Worm (Caenorhabditis elegans) whole organism, dauer: Measurements from ENCODE around the gene F20E11.18.
"Not testable (repeated sequence)": the region's sequence is repeated elsewhere in the genome, so short reads cannot be mapped to it uniquely, and the experiment has no call there.

Experiments
- unc-62 ChIP-seq: sonication (generic microtip); optimal IDR thresholded peaks from 2 replicates; lab custom pipeline; 2017; ENCODE audit warnings: missing biosample characterization, missing genetic modification reagents, missing genetic modification characterization

The F20E11.18 gene

DNA sequence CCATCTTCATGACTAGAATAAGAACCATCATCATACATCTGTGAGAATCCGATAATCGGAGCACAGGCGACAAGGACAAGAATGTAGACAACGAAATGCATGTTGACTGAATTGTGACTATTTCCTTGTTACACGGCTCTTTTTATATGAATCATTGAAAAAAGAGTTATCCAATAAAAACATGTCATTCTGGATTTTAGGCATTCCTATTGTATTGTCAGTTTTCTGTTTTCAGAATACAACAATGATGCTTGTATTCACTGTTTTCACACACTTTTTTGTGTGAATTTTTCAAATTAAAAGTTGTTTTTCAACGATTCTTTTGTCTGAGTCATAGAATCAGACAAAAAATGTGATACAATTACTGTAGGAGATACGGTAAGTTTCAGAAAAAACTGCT, at the start of gene F20E11.18:
Gene F20E11.18, minus strand, starts transcription at position 101 of the 400 bp plus-strand sequence.
- no peak for TF ChIP-seq unc-62 (GFP tag; lab: Kevin White, UChicago)

ce11 chrV:17486034-17486433, 49.6 kb upstream of the F20E11.18 start, which contains the start of gene scl-24:
TSS of gene scl-24 (plus strand) at chrV:17486334.
- no peak for TF ChIP-seq unc-62 (GFP tag; lab: Kevin White, UChicago)

DNA sequence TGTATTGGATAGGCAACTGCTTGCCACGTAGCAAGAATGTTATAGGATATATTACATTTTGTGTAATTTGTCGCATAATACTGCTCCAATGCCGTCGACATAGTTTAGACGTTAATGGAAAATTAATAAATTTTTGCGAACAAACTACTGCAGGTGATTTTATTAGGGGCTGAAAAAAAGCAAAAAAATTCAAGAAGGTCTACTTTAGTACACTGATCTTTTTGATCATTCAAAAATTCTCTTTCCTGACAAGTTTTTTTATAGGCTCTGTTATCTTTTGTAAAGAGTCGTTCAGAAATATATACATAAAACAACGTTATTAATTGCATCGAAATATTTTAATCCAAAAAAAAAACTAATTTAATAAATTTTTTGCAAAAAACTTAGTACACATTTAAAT, 48.7 kb upstream of the F20E11.18 start, which contains the start of gene srh-111:
Gene srh-111, minus strand, starts transcription at position 101 of the 400 bp plus-strand sequence.
- TF ChIP-seq unc-62 (GFP tag; lab: Kevin White, UChicago): no peak

DNA sequence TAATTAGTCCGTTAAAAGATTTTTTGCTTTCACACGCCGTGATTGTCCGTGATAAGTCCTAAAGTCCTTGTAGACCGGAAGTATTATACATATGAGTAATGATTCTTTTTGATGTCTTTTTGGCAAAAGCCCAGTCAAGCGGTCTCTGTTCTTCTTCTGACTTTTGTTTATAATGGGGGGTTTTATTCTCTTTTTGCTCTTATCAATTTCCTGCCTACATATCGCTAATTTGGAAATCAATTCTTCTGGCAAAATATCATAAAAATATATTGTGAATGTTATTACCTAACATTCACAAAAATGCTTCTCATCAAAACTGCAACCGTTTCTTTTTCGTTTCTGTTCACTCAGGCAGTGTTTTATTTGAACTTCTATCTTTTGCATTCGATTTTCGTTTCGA, 40.1 kb upstream of the F20E11.18 start, which contains the start of gene srbc-61:
Gene srbc-61, plus strand, starts transcription at position 301 of the 400 bp plus-strand sequence.
- no peak for TF ChIP-seq unc-62 (GFP tag; lab: Kevin White, UChicago)

DNA sequence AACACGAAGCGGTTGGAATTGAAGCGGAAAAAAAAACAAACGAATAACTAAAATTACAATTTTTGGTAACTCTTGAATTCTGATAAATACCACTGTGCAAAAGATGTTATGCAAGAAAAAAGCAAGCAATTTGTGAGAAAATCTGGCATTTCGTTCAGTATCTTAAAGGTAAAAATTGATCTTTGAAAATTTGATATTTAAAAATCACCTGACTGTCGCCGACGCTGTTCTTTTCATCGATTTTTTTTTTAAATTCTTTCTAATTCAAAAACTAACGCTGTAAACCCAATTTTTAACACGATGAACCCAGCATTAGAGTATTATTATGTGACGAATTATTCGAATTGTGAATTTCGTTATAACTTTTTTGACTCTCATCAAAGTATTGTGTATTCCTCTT, 37.3 kb upstream of the F20E11.18 start, which contains the start of gene srh-123:
Gene srh-123, plus strand, starts transcription at position 301 of the 400 bp plus-strand sequence.
- TF ChIP-seq unc-62 (GFP tag; lab: Kevin White, UChicago): no peak

DNA sequence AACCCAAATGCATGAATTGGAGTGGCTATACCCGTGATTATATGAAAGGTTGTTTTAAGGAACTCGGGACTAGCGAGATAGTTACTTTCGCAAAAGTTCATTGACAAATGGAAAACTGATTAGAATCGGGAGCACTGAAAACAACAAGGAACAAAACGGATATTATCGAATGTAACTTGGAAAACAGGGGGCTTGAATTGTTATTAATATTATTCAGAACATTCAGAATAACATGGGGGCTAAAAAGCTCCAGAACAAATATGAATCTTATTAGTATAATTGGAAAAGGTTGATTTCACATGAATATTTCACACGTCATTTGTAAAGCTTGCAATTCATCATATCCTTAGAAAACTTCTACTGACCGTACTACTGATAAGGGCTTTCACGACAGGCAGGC, 35.2 kb upstream of the F20E11.18 start, which contains the start of gene srh-235:
Gene srh-235, minus strand, starts transcription at position 101 of the 400 bp plus-strand sequence.
- no peak for TF ChIP-seq unc-62 (GFP tag; lab: Kevin White, UChicago)

- TF ChIP-seq unc-62 (GFP tag; lab: Kevin White, UChicago): no peak
Measured at ce11 chrV:17469180-17469579, 32.8 kb upstream of the F20E11.18 start, which contains the start of gene F20E11.17. TSS of gene F20E11.17 (minus strand) at chrV:17469280.

ce11 chrV:17467881-17468280, 31.5 kb upstream of the F20E11.18 start:
- TF ChIP-seq unc-62 (GFP tag; lab: Kevin White, UChicago): no peak

- no peak for TF ChIP-seq unc-62 (GFP tag; lab: Kevin White, UChicago)
Measured at ce11 chrV:17466751-17467150, 30.4 kb upstream of the F20E11.18 start, which contains the start of gene srw-72. TSS of gene srw-72 (plus strand) at chrV:17467051.

ce11 chrV:17464278-17464677, 27.9 kb upstream of the F20E11.18 start, which contains the start of gene F20E11.7:
TSS of gene F20E11.7 (plus strand) at chrV:17464578.
- TF ChIP-seq unc-62 (GFP tag; lab: Kevin White, UChicago): not testable (repeated sequence)

DNA sequence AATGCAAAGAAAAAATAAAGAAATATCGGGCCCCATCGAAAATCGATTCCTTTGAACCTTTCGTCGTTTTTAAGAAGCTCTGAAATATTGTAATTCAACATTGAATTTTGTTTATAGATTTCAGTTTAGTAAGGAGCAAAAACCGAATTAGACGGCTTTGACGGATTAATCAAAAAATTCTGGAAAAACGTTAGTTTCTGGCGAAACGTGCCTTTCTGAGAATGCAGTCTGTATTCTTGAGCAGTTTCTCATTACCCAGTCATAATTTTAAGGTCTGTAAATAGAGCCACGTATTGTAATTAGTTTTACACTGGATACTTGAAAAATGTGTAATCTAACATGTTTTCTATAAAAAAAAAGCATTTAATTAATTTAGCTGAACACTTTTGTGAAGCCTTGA, 23.7 kb upstream of the F20E11.18 start, which contains the start of gene srz-48:
Gene srz-48, minus strand, starts transcription at position 101 of the 400 bp plus-strand sequence.
- TF ChIP-seq unc-62 (GFP tag; lab: Kevin White, UChicago): no peak

- no peak for TF ChIP-seq unc-62 (GFP tag; lab: Kevin White, UChicago)
Measured at ce11 chrV:17458069-17458468, 21.7 kb upstream of the F20E11.18 start, which contains the start of gene str-200. TSS of gene str-200 (minus strand) at chrV:17458169.

ce11 chrV:17456197-17456596, 19.8 kb upstream of the F20E11.18 start, which contains the start of gene srh-203:
TSS of gene srh-203 (minus strand) at chrV:17456297.
- not testable (repeated sequence) for TF ChIP-seq unc-62 (GFP tag; lab: Kevin White, UChicago)

ce11 chrV:17449836-17450235, 13.4 kb upstream of the F20E11.18 start:
- TF ChIP-seq unc-62 (GFP tag; lab: Kevin White, UChicago): no peak

DNA sequence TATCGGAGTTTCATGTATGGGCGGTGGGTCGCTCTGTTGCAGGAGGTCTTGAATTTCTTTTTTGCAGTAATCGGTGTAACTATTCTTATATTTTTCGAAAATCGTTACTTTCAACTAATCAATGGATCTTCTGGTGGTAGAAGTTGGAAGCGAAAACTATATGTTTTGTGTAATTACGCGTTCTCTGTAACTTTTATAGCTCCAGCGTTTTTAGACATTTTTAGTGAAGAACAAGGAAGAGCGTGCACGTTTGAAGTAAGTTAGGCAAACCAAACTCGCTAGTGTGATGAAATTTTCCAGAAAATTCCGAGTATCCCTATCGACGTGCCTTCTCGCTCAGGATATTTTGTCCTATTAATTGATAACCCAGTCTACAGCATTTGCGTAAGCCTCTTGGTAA, 3.0 kb upstream of the F20E11.18 start, which contains the start of gene srh-154:
Gene srh-154, plus strand, starts transcription at position 301 of the 400 bp plus-strand sequence.
- TF ChIP-seq unc-62 (GFP tag; lab: Kevin White, UChicago): no peak

DNA sequence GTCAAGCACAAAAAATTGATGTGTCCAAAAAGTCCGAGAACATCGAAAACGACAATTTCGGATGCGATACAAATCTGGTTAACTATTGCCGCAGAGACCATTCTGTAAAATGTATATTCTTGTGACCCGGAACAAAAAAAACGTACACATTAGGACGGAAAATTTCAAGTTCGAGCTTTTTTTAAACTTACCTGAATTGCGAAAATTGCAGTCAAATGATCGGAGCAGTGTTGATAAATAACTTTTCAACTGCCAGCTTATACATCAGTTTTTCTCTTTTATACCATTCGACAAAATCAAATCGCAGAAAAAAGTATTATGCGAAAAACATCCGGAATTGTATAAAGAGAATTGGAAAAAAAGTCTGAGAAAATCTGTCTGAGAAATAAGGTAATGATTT, 1.9 kb upstream of the F20E11.18 start, which contains the start of gene srsx-2:
Gene srsx-2, minus strand, starts transcription at position 101 of the 400 bp plus-strand sequence.
- no peak for TF ChIP-seq unc-62 (GFP tag; lab: Kevin White, UChicago)

ce11 chrV:17430903-17431302, 5.5 kb downstream of the F20E11.18 start, which contains the start of gene srbc-27:
TSS of gene srbc-27 (plus strand) at chrV:17431203.
- TF ChIP-seq unc-62 (GFP tag; lab: Kevin White, UChicago): no peak
